Fruit fly (Drosophila melanogaster) whole organism, embryonic: Measurements from ENCODE around the gene miple2.
A peak's percentile ranks its signal among the peaks of the same experiment; 100 is the strongest.

ENCODE experiments used
- Bgb ChIP-seq: fragments of 200-800 bp; sonication (Bioruptor generic); IDR thresholded peaks from 2 replicates; pipeline ENCODE4 v1.3.6; 2022; ENCODE audit warnings: missing biosample characterization, missing genetic modification characterization; ENCODE audit not compliant: partially characterized antibody
- Blimp-1 ChIP-seq: fragments of 200-800 bp; sonication (Bioruptor generic); optimal IDR thresholded peaks from 3 replicates; lab custom pipeline; 2018; ENCODE audit warnings: missing biosample characterization, missing genetic modification characterization, mild to moderate bottlenecking, moderate library complexity, missing genetic modification reagents
- CG11504 ChIP-seq: fragments of 200-800 bp; sonication (Bioruptor generic); optimal IDR thresholded peaks from 3 replicates; lab custom pipeline; 2019; ENCODE audit warnings: missing biosample characterization, mild to moderate bottlenecking, missing genetic modification characterization, moderate library complexity
- CG11695 ChIP-seq: fragments of 200-800 bp; sonication (Bioruptor generic); IDR thresholded peaks from 3 replicates; pipeline ENCODE4 v1.3.6; 2022; ENCODE audit warnings: missing biosample characterization, missing genetic modification characterization
- CG12219 ChIP-seq: fragments of 200-800 bp; sonication (Bioruptor generic); optimal IDR thresholded peaks from 3 replicates; lab custom pipeline; 2018; ENCODE audit warnings: missing biosample characterization, mild to moderate bottlenecking, missing genetic modification characterization
- CG1233 ChIP-seq: fragments of 200-800 bp; sonication (Bioruptor generic); optimal IDR thresholded peaks from 4 replicates; lab custom pipeline; 2018; ENCODE audit warnings: missing biosample characterization, mild to moderate bottlenecking, missing genetic modification characterization
- CG18599 ChIP-seq: fragments of 200-800 bp; sonication (Bioruptor generic); optimal IDR thresholded peaks from 3 replicates; lab custom pipeline; 2017; ENCODE audit warnings: missing biosample characterization, missing genetic modification characterization, mild to moderate bottlenecking, moderate library complexity, missing genetic modification reagents
- CG2199 ChIP-seq: fragments of 200-800 bp; sonication (Bioruptor generic); IDR thresholded peaks from 3 replicates; pipeline ENCODE4 v1.3.6; 2022; ENCODE audit warnings: missing biosample characterization, missing genetic modification characterization
- CG2875 ChIP-seq: fragments of 200-800 bp; sonication (Bioruptor generic); optimal IDR thresholded peaks from 2 replicates; lab custom pipeline; 2017; ENCODE audit warnings: missing biosample characterization, mild to moderate bottlenecking, missing genetic modification characterization, missing genetic modification reagents
- CG31388 ChIP-seq: fragments of 200-800 bp; sonication (Bioruptor generic); optimal IDR thresholded peaks from 2 replicates; lab custom pipeline; 2016; ENCODE audit warnings: missing biosample characterization, missing genetic modification characterization
- CG34224 ChIP-seq: fragments of 200-800 bp; sonication (Bioruptor generic); IDR thresholded peaks from 3 replicates; pipeline ENCODE4 v1.3.6; 2022; ENCODE audit warnings: missing biosample characterization, missing genetic modification characterization; ENCODE audit not compliant: partially characterized antibody
- CG5180 ChIP-seq: fragments of 200-800 bp; sonication (Bioruptor generic); optimal IDR thresholded peaks from 3 replicates; lab custom pipeline; 2017; ENCODE audit warnings: missing biosample characterization, missing genetic modification characterization, mild to moderate bottlenecking, moderate library complexity, missing genetic modification reagents
- Deaf1 ChIP-seq: fragments of 200-800 bp; optimal IDR thresholded peaks from 3 replicates; lab custom pipeline; 2019; ENCODE audit warnings: missing biosample characterization, mild to moderate bottlenecking, missing genetic modification characterization, moderate library complexity
- E2f2 ChIP-seq: fragments of 200-800 bp; sonication (Bioruptor generic); IDR thresholded peaks from 2 replicates; pipeline ENCODE4 v1.3.6; 2022; ENCODE audit warnings: missing biosample characterization, missing genetic modification characterization
- Hr3 ChIP-seq: fragments of 200-800 bp; sonication (Bioruptor generic); optimal IDR thresholded peaks from 3 replicates; lab custom pipeline; 2016; ENCODE audit warnings: missing biosample characterization, missing genetic modification characterization
- Lim3 ChIP-seq: fragments of 200-800 bp; sonication (Bioruptor generic); IDR thresholded peaks from 2 replicates; pipeline ENCODE4 v1.3.6; 2022; ENCODE audit warnings: missing biosample characterization, missing genetic modification characterization
- Med ChIP-seq: fragments of 200-800 bp; sonication (Bioruptor generic); peaks from one replicate; lab custom pipeline; 2016; ENCODE audit warnings: missing biosample characterization, missing genetic modification characterization, mild to moderate bottlenecking, inconsistent platforms, moderate library complexity
- Rfx ChIP-seq: fragments of 200-800 bp; sonication (Bioruptor generic); IDR thresholded peaks from 2 replicates; pipeline ENCODE4 v1.3.6; 2022; ENCODE audit warnings: missing biosample characterization, missing genetic modification characterization
- Trl ChIP-seq, 3 experiments: fragments of >200 bp in 2 of 3; fragments of 200-800 bp in 1 of 3; sonication (Bioruptor generic) in 1 of 3; optimal IDR thresholded peaks; 2 replicates in 1 of 3; 3 replicates in 2 of 3; lab custom pipeline; 2016 to 2017; ENCODE audit warnings: missing biosample characterization in 1 of 3, missing genetic modification characterization in 1 of 3
- Usf ChIP-seq: fragments of 200-800 bp; sonication (Bioruptor generic); optimal IDR thresholded peaks from 2 replicates; lab custom pipeline; 2017; ENCODE audit warnings: missing genotype, missing biosample characterization, missing genetic modification characterization
- Xrp1 ChIP-seq: fragments of 200-800 bp; sonication (Bioruptor generic); IDR thresholded peaks from 2 replicates; pipeline ENCODE4 v1.3.6; 2022; ENCODE audit warnings: missing biosample characterization, missing genetic modification characterization
- ap ChIP-seq: fragments of 200-800 bp; sonication (Bioruptor generic); IDR thresholded peaks from 2 replicates; pipeline ENCODE4 v1.3.6; 2022; ENCODE audit warnings: missing biosample characterization, missing genetic modification characterization
- bbx ChIP-seq: fragments of 200-800 bp; sonication (Bioruptor generic); IDR thresholded peaks from 2 replicates; pipeline ENCODE4 v1.3.6; 2022; ENCODE audit warnings: missing biosample characterization, missing genetic modification characterization; ENCODE audit not compliant: partially characterized antibody
- cg ChIP-seq: fragments of 200-800 bp; sonication (Bioruptor generic); optimal IDR thresholded peaks from 3 replicates; lab custom pipeline; 2019; ENCODE audit warnings: missing biosample characterization, mild to moderate bottlenecking, missing genetic modification characterization, moderate library complexity
- chinmo ChIP-seq: fragments of 200-800 bp; sonication (Bioruptor generic); IDR thresholded peaks from 4 replicates; pipeline ENCODE4 v1.3.6; 2022; ENCODE audit warnings: missing biosample characterization, missing genetic modification characterization; ENCODE audit not compliant: partially characterized antibody
- corto ChIP-seq: fragments of 200-800 bp; sonication (Bioruptor generic); optimal IDR thresholded peaks from 2 replicates; lab custom pipeline; 2016; ENCODE audit warnings: missing biosample characterization, mild to moderate bottlenecking, missing genetic modification characterization, moderate library complexity
- croc ChIP-seq: fragments of 200-800 bp; sonication (Bioruptor generic); conservative IDR thresholded peaks from 3 replicates; pipeline ENCODE4 v1.3.6; 2022; ENCODE audit warnings: missing biosample characterization, missing genetic modification characterization
- cwo ChIP-seq: fragments of 200-800 bp; sonication (Bioruptor generic); optimal IDR thresholded peaks from 3 replicates; lab custom pipeline; 2017; ENCODE audit warnings: missing biosample characterization, missing genetic modification characterization, mild to moderate bottlenecking, moderate library complexity, missing genetic modification reagents
- dysf ChIP-seq: fragments of 200-800 bp; sonication (Bioruptor generic); IDR thresholded peaks from 3 replicates; pipeline ENCODE4 v1.3.6; 2022; ENCODE audit warnings: missing biosample characterization, missing genetic modification characterization
- en ChIP-seq: fragments of 200-800 bp; sonication (Bioruptor generic); optimal IDR thresholded peaks from 2 replicates; lab custom pipeline; 2016; ENCODE audit warnings: missing biosample characterization, missing genetic modification characterization
- ewg ChIP-seq: fragments of 200-800 bp; sonication (Bioruptor generic); optimal IDR thresholded peaks from 3 replicates; lab custom pipeline; 2017; ENCODE audit warnings: mild to moderate bottlenecking, missing biosample characterization, missing genetic modification reagents, missing genetic modification characterization
- ftz-f1 ChIP-seq: fragments of 200-800 bp; sonication (Bioruptor generic); optimal IDR thresholded peaks from 2 replicates; lab custom pipeline; 2016; ENCODE audit warnings: missing biosample characterization, missing genetic modification characterization
- gro ChIP-seq: fragments of 200-800 bp; sonication (Bioruptor generic); optimal IDR thresholded peaks from 2 replicates; lab custom pipeline; 2016; ENCODE audit warnings: missing biosample characterization, missing genetic modification characterization
- hkb ChIP-seq, 2 experiments: fragments of 200-800 bp in 1 of 2; fragments of >200 bp in 1 of 2; sonication (Bioruptor generic) in 1 of 2; IDR thresholded peaks in 1 of 2; optimal IDR thresholded peaks in 1 of 2; 2 replicates each; pipeline versions ENCODE4 v1.3.6 to Lab custom; 2017 to 2022; ENCODE audit warnings: missing biosample characterization in 1 of 2, missing genetic modification characterization in 1 of 2
- kah ChIP-seq: fragments of 200-800 bp; sonication (Bioruptor generic); optimal IDR thresholded peaks from 2 replicates; lab custom pipeline; 2018; ENCODE audit warnings: missing biosample characterization, mild to moderate bottlenecking, missing genetic modification characterization
- nerfin-1 ChIP-seq: fragments of 200-800 bp; sonication (Bioruptor generic); optimal IDR thresholded peaks from 3 replicates; lab custom pipeline; 2019; ENCODE audit warnings: missing biosample characterization, mild to moderate bottlenecking, missing genetic modification characterization, moderate library complexity
- pros ChIP-seq: fragments of 200-800 bp; sonication (Bioruptor generic); optimal IDR thresholded peaks from 3 replicates; lab custom pipeline; 2019; ENCODE audit warnings: missing biosample characterization, mild to moderate bottlenecking, missing genetic modification characterization, moderate library complexity
- psq ChIP-seq: fragments of 200-800 bp; sonication (Bioruptor generic); optimal IDR thresholded peaks from 2 replicates; lab custom pipeline; 2017; ENCODE audit warnings: missing biosample characterization, missing genetic modification characterization
- scrt ChIP-seq: fragments of 200-800 bp; sonication (Bioruptor generic); optimal IDR thresholded peaks from 2 replicates; lab custom pipeline; 2018; ENCODE audit warnings: missing biosample characterization, mild to moderate bottlenecking, missing genetic modification characterization, moderate library complexity
- sna ChIP-seq: fragments of 200-800 bp; sonication (Bioruptor generic); IDR thresholded peaks from 2 replicates; pipeline ENCODE4 v1.3.6; 2022; ENCODE audit warnings: missing biosample characterization, missing genetic modification characterization; ENCODE audit not compliant: partially characterized antibody
- tna ChIP-seq: fragments of 200-800 bp; sonication (Bioruptor generic); IDR thresholded peaks from 2 replicates; pipeline ENCODE4 v1.3.6; 2022; ENCODE audit warnings: missing biosample characterization, missing genetic modification characterization; ENCODE audit not compliant: partially characterized antibody
- ttk ChIP-seq: fragments of 200-800 bp; sonication (Bioruptor generic); IDR thresholded peaks from 2 replicates; pipeline ENCODE4 v2.1.2; 2022; ENCODE audit warnings: missing biosample characterization, missing genetic modification characterization
- twi ChIP-seq: fragments of 200-800 bp; optimal IDR thresholded peaks from 2 replicates; lab custom pipeline; 2019; ENCODE audit warnings: missing biosample characterization, mild to moderate bottlenecking, missing genetic modification characterization, moderate library complexity
- unc-4 ChIP-seq: fragments of 200-800 bp; sonication (Bioruptor generic); IDR thresholded peaks from 2 replicates; pipeline ENCODE4 v1.3.6; 2022; ENCODE audit warnings: missing biosample characterization, missing genetic modification characterization; ENCODE audit not compliant: partially characterized antibody
- vfl ChIP-seq: fragments of 200-800 bp; sonication (Bioruptor generic); optimal IDR thresholded peaks from 2 replicates; lab custom pipeline; 2016; ENCODE audit warnings: missing biosample characterization, missing genetic modification characterization

Gene miple2

DNA sequence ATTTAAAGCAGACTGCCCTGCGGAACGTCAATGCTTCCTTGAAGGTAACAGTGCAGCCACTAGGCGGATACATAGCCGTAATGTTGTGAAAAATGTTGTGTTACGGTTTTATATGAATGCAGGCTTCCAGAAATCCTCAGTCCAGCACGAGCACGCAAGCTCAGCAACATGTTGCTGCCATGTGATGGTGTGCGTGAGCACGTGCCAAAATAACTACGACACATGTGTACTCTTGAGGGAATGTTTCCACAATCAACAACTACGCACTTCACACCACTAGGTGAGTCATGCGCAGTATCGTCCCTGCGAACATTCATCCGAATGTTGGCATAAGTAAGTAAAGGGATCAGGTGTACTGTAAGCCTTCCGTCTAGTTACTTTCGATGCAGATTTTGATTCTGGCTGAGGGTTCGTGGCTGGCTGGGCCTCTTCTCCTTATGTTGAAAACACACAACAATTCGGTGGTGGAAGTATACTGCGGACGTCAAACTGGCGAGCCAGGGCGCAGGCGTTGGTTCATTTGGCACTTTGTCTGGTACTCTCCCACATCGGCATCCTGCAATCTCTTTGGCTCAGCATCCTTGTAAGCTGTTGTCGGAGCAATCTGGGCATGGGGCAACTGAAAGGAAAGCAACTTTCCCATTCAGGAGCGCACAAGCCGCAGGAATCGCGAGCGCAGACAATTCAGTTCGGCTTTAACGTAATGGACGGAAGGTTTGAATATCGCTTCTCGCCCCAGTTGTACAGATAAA, 5.9 kb downstream of the miple2 start, which contains the start of gene RhoGEF3:
Gene RhoGEF3, plus strand, starts transcription at position 702 of the 752 bp plus-strand sequence.
- TF ChIP-seq Trl (optimal IDR thresholded peaks at IDR 0.05; lab: Kevin White, UChicago) (peak; percentile 3 to 8), Trl (GFP tag; optimal IDR thresholded peaks at IDR 0.05; lab: Kevin White, UChicago) (no peak), twi (tag; lab: Kevin White, UChicago) (peak; percentile 79), Blimp-1 (GFP tag; lab: Kevin White, UChicago) (no peak), CG11504 (tag; lab: Kevin White, UChicago) (peak; percentile 99), ftz-f1 (GFP tag; lab: Kevin White, UChicago) (no peak), CG5180 (GFP tag; lab: Kevin White, UChicago) (peak; percentile 93), Lim3 (GFP tag; lab: Robert Waterston, UW) (no peak), CG2199 (GFP tag; lab: Robert Waterston, UW) (0 out of 3 replicates have a peak, but pooled peaks have one; percentile 30), corto (GFP tag; lab: Kevin White, UChicago) (no peak), dysf (no peak), gro (GFP tag; lab: Kevin White, UChicago) (no peak), scrt (GFP tag; lab: Kevin White, UChicago) (peak; percentile 74), Hr3 (GFP tag; lab: Kevin White, UChicago) (no peak), pros (peak; percentile 35), cg (GFP tag; lab: Kevin White, UChicago) (peak; percentile 46), CG31388 (GFP tag; lab: Kevin White, UChicago) (no peak), Med (GFP tag; lab: Kevin White, UChicago) (peak; percentile 23), tna (GFP tag; lab: Robert Waterston, UW) (no peak), ap (GFP tag; lab: Robert Waterston, UW) (no peak), Usf (GFP tag; lab: Kevin White, UChicago) (no peak), ewg (GFP tag; lab: Kevin White, UChicago) (peak; percentile 91), ttk (no peak), nerfin-1 (tag; lab: Kevin White, UChicago) (peak; percentile 50), bbx (GFP tag; lab: Robert Waterston, UW) (no peak), CG11695 (GFP tag; lab: Robert Waterston, UW) (no peak), unc-4 (no peak), chinmo (0 out of 4 replicates have a peak, but pooled peaks have one; percentile 45), Deaf1 (tag; lab: Kevin White, UChicago) (peak; percentile 57), croc (GFP tag; lab: Robert Waterston, UW) (no peak)

DNA sequence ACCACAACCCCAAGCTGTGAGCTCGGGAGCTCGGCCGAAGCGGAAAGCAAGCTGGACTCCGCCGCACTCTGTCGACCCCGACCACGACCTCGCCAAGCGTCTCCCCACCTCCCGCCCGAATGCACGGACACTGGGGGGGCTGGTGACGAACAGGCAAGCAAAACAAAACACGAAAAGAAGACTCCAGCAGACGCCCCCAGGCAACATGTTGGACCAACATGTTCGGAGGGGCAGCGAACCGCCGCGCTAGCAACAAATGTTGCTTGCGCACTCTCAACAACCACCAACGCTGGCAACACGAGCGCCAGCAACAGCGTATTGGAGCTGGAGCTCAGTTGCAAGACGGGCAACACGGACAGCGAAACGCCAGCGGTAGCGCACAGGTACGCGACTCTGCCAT, 11.3 kb downstream of the miple2 start:
- TF ChIP-seq psq (peak; percentile 79), CG5180 (GFP tag; lab: Kevin White, UChicago) (peak; percentile 99), cwo (peak; percentile 15), Bgb (peak; percentile 42; the same call in 1 of the 2 replicates), CG12219 (GFP tag; lab: Kevin White, UChicago) (no peak), Xrp1 (no peak), sna (peak; percentile 40), chinmo (0 out of 4 replicates have a peak, but pooled peaks have one; percentile 51), CG2875 (GFP tag; lab: Kevin White, UChicago) (no peak), Deaf1 (tag; lab: Kevin White, UChicago) (peak; percentile 88), E2f2 (GFP tag; lab: Robert Waterston, UW) (no peak), en (GFP tag; lab: Kevin White, UChicago) (no peak), vfl (GFP tag; lab: Kevin White, UChicago) (no peak), hkb (optimal IDR thresholded peaks at IDR 0.05; lab: Kevin White, UChicago) (no peak), hkb (GFP tag; IDR thresholded peaks at IDR 0.05; lab: Robert Waterston, UW) (0 out of 2 replicates have a peak, but pooled peaks have one; percentile 32), CG11504 (tag; lab: Kevin White, UChicago) (peak; percentile 99), CG34224 (GFP tag; lab: Robert Waterston, UW) (peak; percentile 54; the same call in 1 of the 3 replicates), unc-4 (peak; percentile 30; the same call in 1 of the 2 replicates), kah (GFP tag; lab: Kevin White, UChicago) (peak; percentile 58), Rfx (0 out of 2 replicates have a peak, but pooled peaks have one; percentile 24), CG1233 (GFP tag; lab: Kevin White, UChicago) (no peak), CG18599 (peak; percentile 40), ftz-f1 (GFP tag; lab: Kevin White, UChicago) (peak; percentile 56)
